Worm (Caenorhabditis elegans): ENCODE results near the gene F59E11.5.

- TF ChIP-seq ZK546.5 (tag; optimal IDR thresholded peaks at IDR 0.05) (no peak), ama-1 (optimal IDR thresholded peaks at IDR 0.05) (no peak), elt-3 (tag; optimal IDR thresholded peaks at IDR 0.05) (no peak), nhr-12 (tag; optimal IDR thresholded peaks at IDR 0.05) (no peak), mbf-1 (tag; optimal IDR thresholded peaks at IDR 0.05) (no peak), lin-13 (GFP tag; optimal IDR thresholded peaks at IDR 0.05) (no peak), unc-62 (GFP tag; optimal IDR thresholded peaks at IDR 0.05) (no peak)
These were observed 29.8 kb downstream of the F59E11.5 start, which contains the start of gene bus-1 for ce11 chrV:9024713-9025112.

Measured in whole organism, L2 larva.